Worm (Caenorhabditis elegans) whole organism, L4/young adult: ENCODE data around the gene snr-5.

Source experiments
- dao-5 ChIP-seq: sonication (generic microtip); optimal IDR thresholded peaks from 2 replicates; lab custom pipeline; 2016; ENCODE audit warnings: missing genotype, missing genetic modification characterization, moderate library complexity, missing compliant biosample characterization
- him-1 ChIP-seq: sonication (generic microtip); optimal IDR thresholded peaks from 2 replicates; lab custom pipeline; 2016; ENCODE audit warnings: missing genotype, missing genetic modification reagents, missing genetic modification characterization, missing compliant biosample characterization

- TF ChIP-seq him-1 (tag; lab: Kevin White, UChicago) (no peak), dao-5 (tag; lab: Kevin White, UChicago) (no peak)
Measured at ce11 chrIII:7834848-7835247, 27.0 kb upstream of the snr-5 start.
